Worm (Caenorhabditis elegans) whole organism, young adult: Measurements from ENCODE around the gene K07E3.1.

ENCODE experiments used
- C17E4.6 ChIP-seq: fragments of 200-800 bp; sonication (Bioruptor generic); IDR thresholded peaks from 2 replicates; pipeline ENCODE4 v1.3.6; 2022; ENCODE audit warnings: missing genetic modification reagents, missing genetic modification characterization, missing compliant biosample characterization
- F10E7.11 ChIP-seq: sonication (generic microtip); optimal IDR thresholded peaks from 2 replicates; lab custom pipeline; 2017; ENCODE audit warnings: mild to moderate bottlenecking, missing genetic modification characterization, moderate library complexity, missing compliant biosample characterization
- F37B4.10 ChIP-seq: fragments of 200-800 bp; sonication (Bioruptor generic); IDR thresholded peaks from 2 replicates; pipeline ENCODE4 v1.3.6; 2022; ENCODE audit warnings: missing genetic modification characterization, missing compliant biosample characterization
- ama-1 ChIP-seq, 3 experiments: fragments of 150-350 bp in 1 of 3; sonication (generic microtip) in 2 of 3; optimal IDR thresholded peaks; 2 replicates each; lab custom pipeline; 2014 to 2018; ENCODE audit warnings: missing biosample characterization in 2 of 3, missing genetic modification characterization in 2 of 3, missing genetic modification reagents in 2 of 3
- ceh-100 ChIP-seq: fragments of 200-800 bp; sonication (Bioruptor generic); IDR thresholded peaks from 2 replicates; pipeline ENCODE4 v1.3.6; 2022; ENCODE audit warnings: missing genetic modification reagents, missing genetic modification characterization, missing compliant biosample characterization
- ceh-58 ChIP-seq: fragments of 200-800 bp; sonication (Bioruptor generic); IDR thresholded peaks from 2 replicates; pipeline ENCODE4 v1.3.6; 2022; ENCODE audit warnings: missing genetic modification characterization, missing compliant biosample characterization
- egrh-3 ChIP-seq: fragments of 200-800 bp; sonication (Bioruptor generic); IDR thresholded peaks from 2 replicates; pipeline ENCODE4 v1.3.6; 2022; ENCODE audit warnings: missing genetic modification reagents, missing genetic modification characterization, missing compliant biosample characterization
- fkh-3 ChIP-seq: sonication (generic microtip); optimal IDR thresholded peaks from 2 replicates; lab custom pipeline; 2016; ENCODE audit warnings: mild to moderate bottlenecking, missing genetic modification characterization, missing compliant biosample characterization
- mel-28 ChIP-seq: sonication (generic microtip); optimal IDR thresholded peaks from 2 replicates; lab custom pipeline; 2016; ENCODE audit warnings: borderline replicate concordance, mild to moderate bottlenecking, missing genetic modification characterization, missing compliant biosample characterization
- rec-8 ChIP-seq, 2 experiments: sonication (generic microtip); optimal IDR thresholded peaks; 2 replicates each; lab custom pipeline; 2016; ENCODE audit warnings: mild to moderate bottlenecking in 2 of 2, missing genetic modification characterization in 2 of 2, missing genetic modification reagents in 2 of 2, missing genotype in 2 of 2, missing biosample characterization in 1 of 2, missing compliant biosample characterization in 1 of 2, moderate library complexity in 1 of 2
- unc-130 ChIP-seq: sonication (generic microtip); optimal IDR thresholded peaks from 2 replicates; lab custom pipeline; 2016; ENCODE audit warnings: missing genetic modification reagents, missing genetic modification characterization, missing compliant biosample characterization
- zim-3 ChIP-seq: sonication (generic microtip); optimal IDR thresholded peaks from 2 replicates; lab custom pipeline; 2017; ENCODE audit warnings: mild to moderate bottlenecking, missing genetic modification characterization, moderate library complexity, missing compliant biosample characterization
- ztf-25 ChIP-seq: fragments of 200-800 bp; sonication (Bioruptor generic); IDR thresholded peaks from 2 replicates; pipeline ENCODE4 v1.3.6; 2022; ENCODE audit warnings: missing genetic modification reagents, missing genetic modification characterization, missing compliant biosample characterization

- TF ChIP-seq ama-1 (optimal IDR thresholded peaks at IDR 0.05; lab: Kevin White, UChicago): no peak
- no peak for TF ChIP-seq ama-1 (GFP tag; optimal IDR thresholded peaks at IDR 0.05; lab: Kevin White, UChicago)
- no peak for TF ChIP-seq ceh-58 (GFP tag; lab: Robert Waterston, UW)
- TF ChIP-seq fkh-3 (tag; lab: Kevin White, UChicago): no peak
- no peak for TF ChIP-seq ztf-25 (GFP tag; lab: Robert Waterston, UW)
- TF ChIP-seq egrh-3 (GFP tag; lab: Robert Waterston, UW): no peak
- TF ChIP-seq mel-28 (tag; lab: Kevin White, UChicago): no peak
- TF ChIP-seq F10E7.11 (tag; lab: Kevin White, UChicago): no peak
- TF ChIP-seq C17E4.6: no peak
- TF ChIP-seq unc-130: no peak
- no peak for TF ChIP-seq rec-8 (tag; optimal IDR thresholded peaks at IDR 0.05; lab: Kevin White, UChicago)
- no peak for TF ChIP-seq zim-3
- no peak for TF ChIP-seq ceh-100 (GFP tag; lab: Robert Waterston, UW)
- TF ChIP-seq F37B4.10 (GFP tag; lab: Robert Waterston, UW): no peak
These were observed 27.5 kb upstream of the K07E3.1 start for ce11 chrX:8082703-8083102.
